Worm (Caenorhabditis elegans): ENCODE measurements around the gene F02A9.1.

The F02A9.1 gene

ce11 chrIII:9109172-9109571 is 31.6 kb upstream of the F02A9.1 start, which contains the start of gene cya-1:
Gene cya-1, minus strand, starts transcription at chrIII:9109272.
- TF ChIP-seq ztf-26 (tag; optimal IDR thresholded peaks at IDR 0.05) (no peak), madf-6 (GFP tag; IDR thresholded peaks at IDR 0.05) (peak; percentile 8; the same call in 1 of the 2 replicates)

- TF ChIP-seq pha-4 (tag; optimal IDR thresholded peaks at IDR 0.05) (no peak), Y79H2A.3 (GFP tag; conservative IDR thresholded peaks at IDR 0.05) (no peak), attf-3 (GFP tag; conservative IDR thresholded peaks at IDR 0.05) (no peak), bed-1 (GFP tag; IDR thresholded peaks at IDR 0.05) (no peak), rpc-1 (optimal IDR thresholded peaks at IDR 0.05) (no peak), rpc-1 (tag; optimal IDR thresholded peaks at IDR 0.05) (no peak), F33H1.4 (GFP tag; IDR thresholded peaks at IDR 0.05) (no peak), mxl-1 (tag; optimal IDR thresholded peaks at IDR 0.05) (no peak), pbrm-1 (GFP tag; IDR thresholded peaks at IDR 0.05) (no peak), him-1 (tag; optimal IDR thresholded peaks at IDR 0.05) (no peak), xnd-1 (tag; optimal IDR thresholded peaks at IDR 0.05) (no peak), lin-40 (tag; optimal IDR thresholded peaks at IDR 0.05) (no peak), F22D6.2 (tag; optimal IDR thresholded peaks at IDR 0.05) (no peak), ekl-4 (GFP tag; IDR thresholded peaks at IDR 0.05) (no peak), attf-5 (GFP tag; optimal IDR thresholded peaks at IDR 0.05) (no peak), B0261.1 (tag; optimal IDR thresholded peaks at IDR 0.05) (no peak), mel-28 (tag; optimal IDR thresholded peaks at IDR 0.05; ENCODE audit: borderline replicate concordance) (no peak), T26A5.8 (tag; optimal IDR thresholded peaks at IDR 0.05) (no peak)
Measured at ce11 chrIII:9105653-9106052, 28.0 kb upstream of the F02A9.1 start.

- TF ChIP-seq F52B5.7 (tag; optimal IDR thresholded peaks at IDR 0.05) (peak; percentile 74), ekl-4 (GFP tag; IDR thresholded peaks at IDR 0.05) (peak; percentile 63; the same call in 1 of the 2 replicates), madf-10 (tag; optimal IDR thresholded peaks at IDR 0.05) (no peak), ceh-91 (GFP tag; IDR thresholded peaks at IDR 0.05) (peak; percentile 52), lag-1 (GFP tag; IDR thresholded peaks at IDR 0.05) (no peak), lir-1 (GFP tag; conservative IDR thresholded peaks at IDR 0.05) (no peak), nfyb-1 (GFP tag; IDR thresholded peaks at IDR 0.05) (peak; percentile 85), mxl-1 (tag; optimal IDR thresholded peaks at IDR 0.05) (peak; percentile 51), xnd-1 (tag; optimal IDR thresholded peaks at IDR 0.05) (no peak), cebp-2 (GFP tag; IDR thresholded peaks at IDR 0.05) (no peak), snpc-1.3 (tag; optimal IDR thresholded peaks at IDR 0.05; ENCODE audit: insufficient read depth) (peak; percentile 29), T26A5.8 (tag; optimal IDR thresholded peaks at IDR 0.05) (no peak), Y67H2A.10 (GFP tag; conservative IDR thresholded peaks at IDR 0.05) (0 out of 2 replicates have a peak, but pooled peaks have one; percentile 7), ceh-79 (tag; optimal IDR thresholded peaks at IDR 0.05) (no peak), pbrm-1 (GFP tag; IDR thresholded peaks at IDR 0.05) (0 out of 2 replicates have a peak, but pooled peaks have one; percentile 55), repo-1 (tag; optimal IDR thresholded peaks at IDR 0.05) (peak; percentile 52), ama-1 (optimal IDR thresholded peaks at IDR 0.05) (no peak), ama-1 (GFP tag; optimal IDR thresholded peaks at IDR 0.05) (peak in 1 of 2 experiments; percentile 3), Y79H2A.3 (GFP tag; conservative IDR thresholded peaks at IDR 0.05) (0 out of 2 replicates have a peak, but pooled peaks have one; percentile 57), somi-1 (GFP tag; optimal IDR thresholded peaks at IDR 0.05) (peak; percentile 24), ZK185.1 (tag; optimal IDR thresholded peaks at IDR 0.05; ENCODE audit: poor library complexity, severe bottlenecking) (peak; percentile 45), D2030.7 (GFP tag; IDR thresholded peaks at IDR 0.05) (peak; percentile 76), madf-6 (GFP tag; IDR thresholded peaks at IDR 0.05) (peak; percentile 55; the same call in 1 of the 2 replicates), hmg-20 (GFP tag; IDR thresholded peaks at IDR 0.05) (peak; percentile 41; the same call in 1 of the 2 replicates), K11D2.4 (GFP tag; IDR thresholded peaks at IDR 0.05) (no peak), zim-3 (tag; optimal IDR thresholded peaks at IDR 0.05) (peak; percentile 60), nhr-90 (tag; optimal IDR thresholded peaks at IDR 0.05) (peak; percentile 83), F23B12.7 (tag; optimal IDR thresholded peaks at IDR 0.05; ENCODE audit: insufficient read depth) (peak; percentile 34), tlf-1 (GFP tag; optimal IDR thresholded peaks at IDR 0.05) (peak; percentile 27), nhr-80 (tag; optimal IDR thresholded peaks at IDR 0.05) (peak; percentile 33), attf-3 (GFP tag; conservative IDR thresholded peaks at IDR 0.05) (peak; percentile 64), nhr-120 (GFP tag; IDR thresholded peaks at IDR 0.05) (no peak), attf-6 (GFP tag; IDR thresholded peaks at IDR 0.05) (no peak), die-1 (tag; optimal IDR thresholded peaks at IDR 0.05) (peak; percentile 86), attf-5 (GFP tag; optimal IDR thresholded peaks at IDR 0.05) (peak; percentile 53)
Measured at ce11 chrIII:9104060-9104459, 26.5 kb upstream of the F02A9.1 start.
